Fruit fly (Drosophila melanogaster): ENCODE results near the gene Ipp.
A peak's percentile ranks its signal among the peaks of the same experiment; 100 is the strongest.

The Ipp gene

dm6 chr3R:13976070-13976492 is 17.5 kb downstream of the Ipp start (continued):
- TF ChIP-seq BtbVII (GFP tag; optimal IDR thresholded peaks at IDR 0.05) (peak; percentile 66), CG12769 (tag; optimal IDR thresholded peaks at IDR 0.05) (peak; percentile 68), nom (GFP tag; optimal IDR thresholded peaks at IDR 0.05) (peak; percentile 25), abd-A (tag; optimal IDR thresholded peaks at IDR 0.05) (peak; percentile 82), kni (GFP tag; optimal IDR thresholded peaks at IDR 0.05) (peak; percentile 92), cad (GFP tag; optimal IDR thresholded peaks at IDR 0.05) (peak; percentile 36), Deaf1 (tag; optimal IDR thresholded peaks at IDR 0.05) (peak; percentile 92), nerfin-1 (tag; optimal IDR thresholded peaks at IDR 0.05) (no peak), Dll (GFP tag; IDR thresholded peaks at IDR 0.05; ENCODE audit: partially characterized antibody) (0 out of 4 replicates have a peak, but pooled peaks have one; percentile 35), vvl (GFP tag; IDR thresholded peaks at IDR 0.05) (peak; percentile 9; the same call in 1 of the 2 replicates), sd (tag; optimal IDR thresholded peaks at IDR 0.05) (peak; percentile 24), CG34224 (GFP tag; IDR thresholded peaks at IDR 0.05; ENCODE audit: partially characterized antibody) (peak; percentile 19; the same call in 1 of the 3 replicates), Eip74EF (GFP tag; optimal IDR thresholded peaks at IDR 0.05) (peak in 1 of 2 experiments; percentile 20), ci (GFP tag; IDR thresholded peaks at IDR 0.05) (peak; percentile 71; the same call in 2 of the 3 replicates), chinmo (GFP tag; IDR thresholded peaks at IDR 0.05; ENCODE audit: partially characterized antibody) (peak; percentile 80; the same call in 3 of the 4 replicates), sr (GFP tag; IDR thresholded peaks at IDR 0.05) (no peak), D (optimal IDR thresholded peaks at IDR 0.05) (no peak), D (GFP tag; optimal IDR thresholded peaks at IDR 0.05) (no peak)

- TF ChIP-seq pb (GFP tag; optimal IDR thresholded peaks at IDR 0.05) (no peak), org-1 (GFP tag; optimal IDR thresholded peaks at IDR 0.05) (no peak), CG14014 (GFP tag; IDR thresholded peaks at IDR 0.05) (no peak), chn (GFP tag; optimal IDR thresholded peaks at IDR 0.05) (no peak), CrebB (tag; optimal IDR thresholded peaks at IDR 0.05) (no peak), CG34224 (GFP tag; IDR thresholded peaks at IDR 0.05; ENCODE audit: partially characterized antibody) (0 out of 3 replicates have a peak, but pooled peaks have one; percentile 20), CG2199 (GFP tag; IDR thresholded peaks at IDR 0.05) (peak; percentile 88; the same call in 2 of the 3 replicates), Usf (GFP tag; optimal IDR thresholded peaks at IDR 0.05) (no peak), ftz-f1 (GFP tag; optimal IDR thresholded peaks at IDR 0.05) (no peak), CG32772 (GFP tag; IDR thresholded peaks at IDR 0.05) (no peak), Pdp1 (GFP tag; optimal IDR thresholded peaks at IDR 0.05) (peak in 1 of 2 experiments; percentile 30), Hmr (GFP tag; optimal IDR thresholded peaks at IDR 0.05) (no peak), Oaz (GFP tag; IDR thresholded peaks at IDR 0.05) (no peak), CG17568 (GFP tag; optimal IDR thresholded peaks at IDR 0.05) (no peak), ems (GFP tag; optimal IDR thresholded peaks at IDR 0.05) (no peak), maf-S (GFP tag; optimal IDR thresholded peaks at IDR 0.05) (no peak), trh (GFP tag; optimal IDR thresholded peaks at IDR 0.05) (no peak), CG3281 (GFP tag; optimal IDR thresholded peaks at IDR 0.05) (no peak), dysf (GFP tag; IDR thresholded peaks at IDR 0.05) (no peak), Hand (GFP tag; optimal IDR thresholded peaks at IDR 0.05) (no peak), en (GFP tag; optimal IDR thresholded peaks at IDR 0.05) (no peak), sens (GFP tag) (peak; percentile 78), Ada2b (GFP tag; IDR thresholded peaks at IDR 0.05) (no peak), CG17361 (GFP tag; IDR thresholded peaks at IDR 0.05) (no peak), CG2202 (tag; optimal IDR thresholded peaks at IDR 0.05) (no peak), Opbp (GFP tag; IDR thresholded peaks at IDR 0.05; ENCODE audit: partially characterized antibody) (no peak), CG2889 (GFP tag; IDR thresholded peaks at IDR 0.05) (no peak), ab (GFP tag; optimal IDR thresholded peaks at IDR 0.05) (no peak), CG11504 (tag; optimal IDR thresholded peaks at IDR 0.05) (peak; percentile 98), Med (GFP tag) (peak; percentile 52), CG17328 (GFP tag; IDR thresholded peaks at IDR 0.05) (no peak)
Measured at dm6 chr3R:13977126-13977991, 18.8 kb downstream of the Ipp start.
